Fruit fly (Drosophila melanogaster): ENCODE measurements around the gene fru.

- TF ChIP-seq ttk (optimal IDR thresholded peaks at IDR 0.05), result no peak
- TF ChIP-seq h (optimal IDR thresholded peaks at IDR 0.05), result no peak
- TF ChIP-seq psq (optimal IDR thresholded peaks at IDR 0.05), result no peak
These were observed 100.1 kb downstream of the fru start for dm6 chr3R:18445148-18445843.
